Fruit fly (Drosophila melanogaster) whole organism, embryonic: ENCODE data around the gene CG31313.

ENCODE experiments used
- CG10462 ChIP-seq: fragments of 200-800 bp; sonication (Bioruptor generic); optimal IDR thresholded peaks from 2 replicates; lab custom pipeline; 2016; ENCODE audit warnings: missing biosample characterization, missing genetic modification characterization
- CG12104 ChIP-seq: fragments of 200-800 bp; sonication (Bioruptor generic); optimal IDR thresholded peaks from 3 replicates; lab custom pipeline; 2016; ENCODE audit warnings: missing biosample characterization, missing genetic modification characterization
- CG12155 ChIP-seq: fragments of 200-800 bp; sonication (Bioruptor generic); optimal IDR thresholded peaks from 3 replicates; lab custom pipeline; 2016; ENCODE audit warnings: missing biosample characterization, missing genetic modification characterization
- CG15479 ChIP-seq: fragments of 200-800 bp; sonication (Bioruptor generic); optimal IDR thresholded peaks from 3 replicates; lab custom pipeline; 2019; ENCODE audit warnings: missing biosample characterization, mild to moderate bottlenecking, missing genetic modification characterization, moderate library complexity
- CG16779 ChIP-seq: fragments of 200-800 bp; sonication (Bioruptor generic); IDR thresholded peaks from 2 replicates; pipeline ENCODE4 v1.3.6; 2022; ENCODE audit warnings: missing biosample characterization, missing genetic modification characterization
- CG17186 ChIP-seq: fragments of 200-800 bp; sonication (Bioruptor generic); optimal IDR thresholded peaks from 3 replicates; lab custom pipeline; 2017; ENCODE audit warnings: missing biosample characterization, missing genetic modification reagents, missing genetic modification characterization
- CG17361 ChIP-seq: fragments of 200-800 bp; sonication (Bioruptor generic); IDR thresholded peaks from 3 replicates; pipeline ENCODE4 v1.3.6; 2022; ENCODE audit warnings: missing biosample characterization, missing genetic modification characterization
- CG17829 ChIP-seq: fragments of 200-800 bp; optimal IDR thresholded peaks from 2 replicates; lab custom pipeline; 2019; ENCODE audit warnings: missing biosample characterization, mild to moderate bottlenecking, missing genetic modification characterization, moderate library complexity
- CG31441 ChIP-seq: fragments of 200-800 bp; sonication (Bioruptor generic); IDR thresholded peaks from 2 replicates; pipeline ENCODE4 v1.3.6; 2022; ENCODE audit warnings: missing biosample characterization, missing genetic modification characterization
- CG3847 ChIP-seq: fragments of 200-800 bp; sonication (Bioruptor generic); IDR thresholded peaks from 2 replicates; pipeline ENCODE4 v1.3.6; 2022; ENCODE audit warnings: missing biosample characterization, missing genetic modification characterization
- CG4854 ChIP-seq: fragments of 200-800 bp; sonication (Bioruptor generic); optimal IDR thresholded peaks from 2 replicates; lab custom pipeline; 2016; ENCODE audit warnings: missing biosample characterization, missing genetic modification characterization, inconsistent platforms
- CG6175 ChIP-seq: fragments of 200-800 bp; sonication (Bioruptor generic); IDR thresholded peaks from 3 replicates; pipeline ENCODE4 v1.3.6; 2022; ENCODE audit warnings: missing biosample characterization, missing genetic modification characterization
- CG6689 ChIP-seq: fragments of 200-800 bp; sonication (Bioruptor generic); IDR thresholded peaks from 2 replicates; pipeline ENCODE4 v1.3.6; 2022; ENCODE audit warnings: missing biosample characterization, missing genetic modification characterization
- CG7745 ChIP-seq: fragments of 200-800 bp; sonication (Bioruptor generic); optimal IDR thresholded peaks from 2 replicates; lab custom pipeline; 2018; ENCODE audit warnings: missing biosample characterization, mild to moderate bottlenecking, missing genetic modification characterization, moderate library complexity
- CG9215 ChIP-seq: fragments of 200-800 bp; sonication (Bioruptor generic); IDR thresholded peaks from 2 replicates; pipeline ENCODE4 v1.3.6; 2022; ENCODE audit warnings: missing biosample characterization, missing genetic modification characterization
- Chrac-16 ChIP-seq: fragments of 200-800 bp; sonication (Bioruptor generic); optimal IDR thresholded peaks from 3 replicates; lab custom pipeline; 2016; ENCODE audit warnings: missing biosample characterization, missing genetic modification characterization
- Dip3 ChIP-seq: fragments of 200-800 bp; sonication (Bioruptor generic); optimal IDR thresholded peaks from 3 replicates; lab custom pipeline; 2016; ENCODE audit warnings: missing biosample characterization, missing genetic modification characterization
- GATAe ChIP-seq: fragments of 200-800 bp; sonication (Bioruptor generic); conservative IDR thresholded peaks from 2 replicates; pipeline ENCODE4 v1.3.6; 2022; ENCODE audit warnings: missing biosample characterization, missing genetic modification characterization
- Hr78 ChIP-seq, 2 experiments: fragments of 200-800 bp in 1 of 2; fragments of >200 bp in 1 of 2; sonication (Bioruptor generic) in 1 of 2; optimal IDR thresholded peaks; 2 replicates each; lab custom pipeline; 2017 to 2019; ENCODE audit warnings: missing biosample characterization in 2 of 2, missing genetic modification characterization in 2 of 2, mild to moderate bottlenecking in 1 of 2, moderate library complexity in 1 of 2
- Lhr ChIP-seq: fragments of 200-800 bp; sonication (Bioruptor generic); optimal IDR thresholded peaks from 3 replicates; lab custom pipeline; 2017; ENCODE audit warnings: mild to moderate bottlenecking, missing biosample characterization, missing genetic modification reagents, missing genetic modification characterization
- Meics ChIP-seq: fragments of 200-800 bp; sonication (Bioruptor generic); optimal IDR thresholded peaks from 2 replicates; lab custom pipeline; 2017; ENCODE audit warnings: missing biosample characterization, mild to moderate bottlenecking, missing genetic modification characterization
- Sox102F ChIP-seq: fragments of 200-800 bp; sonication (Bioruptor generic); optimal IDR thresholded peaks from 2 replicates; lab custom pipeline; 2018; ENCODE audit warnings: missing biosample characterization, mild to moderate bottlenecking, missing genetic modification characterization, moderate library complexity
- Tbp ChIP-seq: fragments of >200 bp; optimal IDR thresholded peaks from 2 replicates; lab custom pipeline; 2018; ENCODE audit warnings: missing biosample characterization, missing genetic modification characterization
- ap ChIP-seq: fragments of 200-800 bp; sonication (Bioruptor generic); IDR thresholded peaks from 2 replicates; pipeline ENCODE4 v1.3.6; 2022; ENCODE audit warnings: missing biosample characterization, missing genetic modification characterization
- ase ChIP-seq: fragments of 200-800 bp; sonication (Bioruptor generic); IDR thresholded peaks from 3 replicates; pipeline ENCODE4 v1.3.6; 2022; ENCODE audit warnings: missing biosample characterization, missing genetic modification characterization
- ato ChIP-seq: fragments of 200-800 bp; sonication (Bioruptor generic); IDR thresholded peaks from 2 replicates; pipeline ENCODE4 v1.3.6; 2022; ENCODE audit warnings: missing biosample characterization, missing genetic modification characterization; ENCODE audit not compliant: partially characterized antibody
- cad ChIP-seq: fragments of >200 bp; optimal IDR thresholded peaks from 2 replicates; lab custom pipeline; 2017; ENCODE audit warnings: missing biosample characterization, missing genetic modification characterization
- disco-r ChIP-seq: fragments of 200-800 bp; sonication (Bioruptor generic); optimal IDR thresholded peaks from 2 replicates; lab custom pipeline; 2016; ENCODE audit warnings: missing biosample characterization, missing genetic modification characterization
- dm ChIP-seq: fragments of 200-800 bp; sonication (Bioruptor generic); optimal IDR thresholded peaks from 3 replicates; lab custom pipeline; 2016; ENCODE audit warnings: missing biosample characterization, missing genetic modification characterization
- dpn ChIP-seq, 2 experiments: fragments of 200-800 bp; sonication (Bioruptor generic); optimal IDR thresholded peaks; 3 replicates each; lab custom pipeline; 2016; ENCODE audit warnings: missing biosample characterization in 2 of 2, missing genetic modification characterization in 2 of 2
- fd3F ChIP-seq: fragments of 200-800 bp; sonication (Bioruptor generic); optimal IDR thresholded peaks from 2 replicates; lab custom pipeline; 2018; ENCODE audit warnings: missing biosample characterization, mild to moderate bottlenecking, missing genetic modification characterization, moderate library complexity
- grn ChIP-seq: fragments of 200-800 bp; sonication (Bioruptor generic); optimal IDR thresholded peaks from 3 replicates; lab custom pipeline; 2017; ENCODE audit warnings: missing biosample characterization, missing genetic modification characterization
- h ChIP-seq: fragments of >200 bp; optimal IDR thresholded peaks from 2 replicates; lab custom pipeline; 2017
- ham ChIP-seq: fragments of 200-800 bp; sonication (Bioruptor generic); IDR thresholded peaks from 2 replicates; pipeline ENCODE4 v1.3.6; 2022; ENCODE audit warnings: missing biosample characterization, missing genetic modification characterization
- ind ChIP-seq: fragments of 200-800 bp; sonication (Bioruptor generic); optimal IDR thresholded peaks from 3 replicates; lab custom pipeline; 2016; ENCODE audit warnings: missing biosample characterization, missing genetic modification characterization
- kay ChIP-seq: fragments of 200-800 bp; sonication (Bioruptor generic); optimal IDR thresholded peaks from 2 replicates; lab custom pipeline; 2016; ENCODE audit warnings: missing biosample characterization, missing genetic modification characterization
- ken ChIP-seq: fragments of 200-800 bp; sonication (Bioruptor generic); IDR thresholded peaks from 3 replicates; pipeline ENCODE4 v1.3.6; 2022; ENCODE audit warnings: missing biosample characterization, missing genetic modification characterization
- lab ChIP-seq: fragments of 200-800 bp; sonication (Bioruptor generic); optimal IDR thresholded peaks from 3 replicates; lab custom pipeline; 2017; ENCODE audit warnings: missing biosample characterization, missing genetic modification characterization, mild to moderate bottlenecking, moderate library complexity, missing genetic modification reagents
- mirr ChIP-seq: fragments of 200-800 bp; sonication (Bioruptor generic); optimal IDR thresholded peaks from 3 replicates; lab custom pipeline; 2018; ENCODE audit warnings: missing biosample characterization, mild to moderate bottlenecking, missing genetic modification characterization
- nau ChIP-seq: fragments of 200-800 bp; sonication (Bioruptor generic); optimal IDR thresholded peaks from 3 replicates; lab custom pipeline; 2017; ENCODE audit warnings: missing biosample characterization, mild to moderate bottlenecking, missing genetic modification characterization, missing genetic modification reagents
- pb ChIP-seq: fragments of 200-800 bp; sonication (Bioruptor generic); optimal IDR thresholded peaks from 3 replicates; lab custom pipeline; 2016; ENCODE audit warnings: missing biosample characterization, missing genetic modification characterization
- pho ChIP-seq: fragments of 200-800 bp; sonication (Bioruptor generic); optimal IDR thresholded peaks from 2 replicates; lab custom pipeline; 2016; ENCODE audit warnings: missing biosample characterization, missing genetic modification characterization
- pros ChIP-seq: fragments of 200-800 bp; sonication (Bioruptor generic); optimal IDR thresholded peaks from 3 replicates; lab custom pipeline; 2019; ENCODE audit warnings: missing biosample characterization, mild to moderate bottlenecking, missing genetic modification characterization, moderate library complexity
- psq ChIP-seq: fragments of 200-800 bp; sonication (Bioruptor generic); optimal IDR thresholded peaks from 2 replicates; lab custom pipeline; 2017; ENCODE audit warnings: missing biosample characterization, missing genetic modification characterization
- row ChIP-seq: fragments of 200-800 bp; sonication (Bioruptor generic); IDR thresholded peaks from 3 replicates; pipeline ENCODE4 v1.3.6; 2022; ENCODE audit warnings: missing biosample characterization, missing genetic modification characterization
- run ChIP-seq: fragments of 200-800 bp; sonication (Bioruptor generic); optimal IDR thresholded peaks from 3 replicates; lab custom pipeline; 2018; ENCODE audit warnings: missing biosample characterization, mild to moderate bottlenecking, missing genetic modification characterization
- slbo ChIP-seq: fragments of 200-800 bp; sonication (Bioruptor generic); IDR thresholded peaks from 2 replicates; pipeline ENCODE4 v1.3.6; 2022; ENCODE audit warnings: missing biosample characterization, missing genetic modification characterization
- stwl ChIP-seq: fragments of 200-800 bp; sonication (Bioruptor generic); optimal IDR thresholded peaks from 3 replicates; lab custom pipeline; 2018; ENCODE audit warnings: missing biosample characterization, mild to moderate bottlenecking, missing genetic modification characterization, moderate library complexity
- usp ChIP-seq: fragments of >200 bp; optimal IDR thresholded peaks from 2 replicates; lab custom pipeline; 2017; ENCODE audit warnings: missing biosample characterization, missing genetic modification characterization
- zfh2 ChIP-seq: fragments of 200-800 bp; sonication (Bioruptor generic); optimal IDR thresholded peaks from 2 replicates; lab custom pipeline; 2016; ENCODE audit warnings: missing biosample characterization, missing genetic modification characterization

The CG31313 gene

dm6 chr3R:14608892-14609692 lies 41.9 kb upstream of the CG31313 start, which contains the start of gene CG14853 (continued):
- TF ChIP-seq Meics (GFP tag; lab: Kevin White, UChicago) (peak; percentile 77), kay (GFP tag; lab: Kevin White, UChicago) (peak; percentile 59), CG17186 (peak; percentile 40), mirr (GFP tag; lab: Kevin White, UChicago) (peak; percentile 78), CG16779 (GFP tag; lab: Robert Waterston, UW) (no peak), Chrac-16 (GFP tag; lab: Kevin White, UChicago) (peak; percentile 69), CG12104 (peak; percentile 38), zfh2 (GFP tag; lab: Kevin White, UChicago) (no peak), pb (peak; percentile 40), CG17361 (GFP tag; lab: Robert Waterston, UW) (peak; percentile 90), dpn (GFP tag; optimal IDR thresholded peaks at IDR 0.05; lab: Kevin White, UChicago) (peak in 1 of 2 experiments; percentile 84), CG3847 (GFP tag; lab: Robert Waterston, UW) (peak; percentile 69), CG12155 (GFP tag; lab: Kevin White, UChicago) (peak; percentile 73), cad (GFP tag; lab: Kevin White, UChicago) (no peak), run (tag; lab: Kevin White, UChicago) (peak; percentile 40), CG9215 (GFP tag; lab: Robert Waterston, UW) (peak; percentile 47), CG7745 (tag; lab: Kevin White, UChicago) (no peak), ase (peak; percentile 67; the same call in 2 of the 3 replicates), psq (GFP tag; lab: Kevin White, UChicago) (peak; percentile 56), stwl (no peak), CG17829 (peak; percentile 84), CG31441 (peak; percentile 89), Lhr (GFP tag; lab: Kevin White, UChicago) (peak; percentile 22), disco-r (no peak), usp (no peak), Tbp (GFP tag; lab: Kevin White, UChicago) (no peak), ap (GFP tag; lab: Robert Waterston, UW) (peak; percentile 79), ham (GFP tag; lab: Robert Waterston, UW) (no peak), dm (GFP tag; lab: Kevin White, UChicago) (no peak), ind (GFP tag; lab: Kevin White, UChicago) (peak; percentile 62), CG10462 (peak; percentile 84), CG4854 (no peak), row (GFP tag; lab: Robert Waterston, UW) (peak; percentile 85), CG15479 (peak; percentile 1), Sox102F (peak; percentile 97), fd3F (GFP tag; lab: Kevin White, UChicago) (peak; percentile 81), pho (GFP tag; lab: Kevin White, UChicago) (peak; percentile 6), ken (GFP tag; lab: Robert Waterston, UW) (peak; percentile 38; the same call in 1 of the 3 replicates), CG6689 (GFP tag; lab: Robert Waterston, UW) (peak; percentile 77), CG6175 (GFP tag; lab: Robert Waterston, UW) (no peak), pros (GFP tag; lab: Kevin White, UChicago) (no peak), slbo (GFP tag; lab: Robert Waterston, UW) (peak; percentile 91), ato (GFP tag; lab: Robert Waterston, UW) (no peak), Hr78 (GFP tag; optimal IDR thresholded peaks at IDR 0.05; lab: Kevin White, UChicago) (no peak), nau (GFP tag; lab: Kevin White, UChicago) (peak; percentile 84), grn (peak; percentile 34), GATAe (GFP tag; lab: Robert Waterston, UW) (no peak), Dip3 (GFP tag; lab: Kevin White, UChicago) (no peak), h (lab: Kevin White, UChicago) (no peak), lab (GFP tag; lab: Kevin White, UChicago) (peak; percentile 69)
